Worm (Caenorhabditis elegans) whole organism, L4/young adult: ENCODE data around the gene csn-5.

Experiments
- W03F9.2 ChIP-seq: fragments of 150-350 bp; optimal IDR thresholded peaks from 2 replicates; lab custom pipeline; 2014; ENCODE audit warnings: missing biosample characterization, missing genetic modification characterization
- dao-5 ChIP-seq: sonication (generic microtip); optimal IDR thresholded peaks from 2 replicates; lab custom pipeline; 2016; ENCODE audit warnings: missing genotype, missing genetic modification characterization, moderate library complexity, missing compliant biosample characterization

- TF ChIP-seq dao-5 (tag; lab: Kevin White, UChicago) = no peak
- no peak for TF ChIP-seq W03F9.2 (tag; lab: Kevin White, UChicago)
Measured at ce11 chrIV:5664375-5665004, 15.2 kb downstream of the csn-5 start, which contains the start of gene bec-1.
